Worm (Caenorhabditis elegans) whole organism, L1 larva: Measurements from ENCODE around the gene ceh-13.

Experiments used
- C16A3.4 ChIP-seq: fragments of 150-350 bp; optimal IDR thresholded peaks from 2 replicates; lab custom pipeline; 2014; ENCODE audit warnings: missing biosample characterization, missing genetic modification characterization
- blmp-1 ChIP-seq: fragments of 150-350 bp; optimal IDR thresholded peaks from 2 replicates; lab custom pipeline; 2014; ENCODE audit warnings: missing biosample characterization, missing genetic modification characterization
- efl-1 ChIP-seq, 4 experiments: fragments of 150-350 bp; optimal IDR thresholded peaks in 3 of 4; peaks in 1 of 4; 1 replicate in 1 of 4; 2 replicates in 3 of 4; lab custom pipeline; 2014; ENCODE audit warnings: missing biosample characterization in 2 of 4, missing genetic modification characterization in 2 of 4, missing genetic modification reagents in 2 of 4
- egl-13 ChIP-seq: sonication (generic microtip); optimal IDR thresholded peaks from 2 replicates; lab custom pipeline; 2016; ENCODE audit warnings: missing genotype, missing genetic modification reagents, missing genetic modification characterization, missing compliant biosample characterization
- egl-27 ChIP-seq, 2 experiments: fragments of 150-350 bp in 1 of 2; sonication (generic microtip); optimal IDR thresholded peaks; 3 replicates each; lab custom pipeline; 2017 to 2018; ENCODE audit warnings: missing biosample characterization in 2 of 2, missing genetic modification characterization in 2 of 2, missing genetic modification reagents in 2 of 2
- elt-2 ChIP-seq: sonication (generic microtip); optimal IDR thresholded peaks from 2 replicates; lab custom pipeline; 2016; ENCODE audit warnings: missing genetic modification characterization, mild to moderate bottlenecking, inconsistent platforms, missing compliant biosample characterization, missing genetic modification reagents
- fkh-8 ChIP-seq: sonication (generic microtip); optimal IDR thresholded peaks from 2 replicates; lab custom pipeline; 2016; ENCODE audit warnings: mild to moderate bottlenecking, missing genetic modification characterization, missing compliant biosample characterization
- fos-1 ChIP-seq: fragments of 150-350 bp; optimal IDR thresholded peaks from 2 replicates; lab custom pipeline; 2014; ENCODE audit warnings: missing biosample characterization, missing genetic modification characterization
- grh-1 ChIP-seq: fragments of 200-800 bp; sonication (Bioruptor generic); IDR thresholded peaks from 2 replicates; pipeline ENCODE4 v1.3.6; 2022; ENCODE audit warnings: missing genetic modification reagents, missing genetic modification characterization, missing compliant biosample characterization
- lin-13 ChIP-seq: fragments of 150-350 bp; optimal IDR thresholded peaks from 2 replicates; lab custom pipeline; 2014; ENCODE audit warnings: missing biosample characterization, missing genetic modification reagents, missing genetic modification characterization
- lin-14 ChIP-seq: fragments of 200-800 bp; sonication (Bioruptor generic); optimal IDR thresholded peaks from 2 replicates; lab custom pipeline; 2018; ENCODE audit warnings: mild to moderate bottlenecking, missing genetic modification characterization, moderate library complexity, missing compliant biosample characterization
- lin-35 ChIP-seq, 2 experiments: fragments of 150-350 bp; optimal IDR thresholded peaks; 2 replicates each; lab custom pipeline; 2014; ENCODE audit warnings: missing biosample characterization in 2 of 2, missing genetic modification characterization in 2 of 2, missing genetic modification reagents in 2 of 2
- lin-39 ChIP-seq: fragments of 150-350 bp; optimal IDR thresholded peaks from 2 replicates; lab custom pipeline; 2014; ENCODE audit warnings: missing biosample characterization, missing genetic modification reagents, missing genetic modification characterization
- lsy-2 ChIP-seq, 2 experiments: fragments of 150-350 bp; optimal IDR thresholded peaks; 2 replicates each; lab custom pipeline; 2014; ENCODE audit warnings: missing biosample characterization in 2 of 2, missing genetic modification characterization in 2 of 2
- mab-9 ChIP-seq: fragments of 200-800 bp; sonication (Bioruptor generic); IDR thresholded peaks from 2 replicates; pipeline ENCODE4 v1.3.6; 2022; ENCODE audit warnings: missing genetic modification reagents, missing genetic modification characterization, missing compliant biosample characterization
- mdl-1 ChIP-seq, 2 experiments: fragments of 150-350 bp; optimal IDR thresholded peaks; 2 replicates each; lab custom pipeline; 2014 to 2017; ENCODE audit warnings: missing biosample characterization in 2 of 2, missing genetic modification characterization in 2 of 2, inconsistent platforms in 1 of 2
- mep-1 ChIP-seq: fragments of 150-350 bp; optimal IDR thresholded peaks from 2 replicates; lab custom pipeline; 2014; ENCODE audit warnings: missing biosample characterization, missing genetic modification characterization
- nhr-11 ChIP-seq: fragments of 150-350 bp; optimal IDR thresholded peaks from 2 replicates; lab custom pipeline; 2014; ENCODE audit warnings: missing biosample characterization, missing genetic modification characterization
- nhr-19 ChIP-seq: fragments of 200-800 bp; sonication (Bioruptor generic); conservative IDR thresholded peaks from 2 replicates; pipeline ENCODE4 v1.3.6; 2022; ENCODE audit warnings: missing genetic modification characterization, missing compliant biosample characterization
- nhr-20 ChIP-seq: sonication (generic microtip); optimal IDR thresholded peaks from 2 replicates; lab custom pipeline; 2016; ENCODE audit warnings: mild to moderate bottlenecking, missing genetic modification characterization, missing compliant biosample characterization
- nhr-28 ChIP-seq: fragments of 150-350 bp; optimal IDR thresholded peaks from 2 replicates; lab custom pipeline; 2014; ENCODE audit warnings: missing biosample characterization, missing genetic modification characterization
- nhr-71 ChIP-seq: sonication (generic microtip); optimal IDR thresholded peaks from 2 replicates; lab custom pipeline; 2016; ENCODE audit warnings: mild to moderate bottlenecking, missing genetic modification characterization, moderate library complexity, missing compliant biosample characterization
- nhr-77 ChIP-seq: fragments of 150-350 bp; optimal IDR thresholded peaks from 2 replicates; lab custom pipeline; 2014; ENCODE audit warnings: missing biosample characterization, missing genetic modification characterization
- nhr-85 ChIP-seq: sonication (generic microtip); peaks from one replicate; lab custom pipeline; 2016; ENCODE audit warnings: missing genetic modification characterization, inconsistent platforms, missing compliant biosample characterization
- pag-3 ChIP-seq: sonication (generic microtip); optimal IDR thresholded peaks from 2 replicates; lab custom pipeline; 2017; ENCODE audit warnings: missing genetic modification characterization, mild to moderate bottlenecking, missing compliant biosample characterization, antibody characterized with exemption, borderline replicate concordance; ENCODE audit not compliant: insufficient read depth
- rnt-1 ChIP-seq: sonication (generic microtip); optimal IDR thresholded peaks from 2 replicates; lab custom pipeline; 2016; ENCODE audit warnings: mild to moderate bottlenecking, missing genetic modification characterization, moderate library complexity, missing compliant biosample characterization
- snu-23 ChIP-seq: sonication (generic microtip); optimal IDR thresholded peaks from 2 replicates; lab custom pipeline; 2016; ENCODE audit warnings: missing genetic modification characterization, missing compliant biosample characterization
- swsn-7 ChIP-seq: sonication (generic microtip); optimal IDR thresholded peaks from 2 replicates; lab custom pipeline; 2016; ENCODE audit warnings: missing genetic modification characterization, missing compliant biosample characterization
- unc-30 ChIP-seq: sonication (generic microtip); optimal IDR thresholded peaks from 2 replicates; lab custom pipeline; 2017; ENCODE audit warnings: missing biosample characterization, missing genetic modification characterization
- unc-86 ChIP-seq: sonication (generic microtip); optimal IDR thresholded peaks from 2 replicates; lab custom pipeline; 2016; ENCODE audit warnings: missing genetic modification characterization, missing compliant biosample characterization
- vab-15 ChIP-seq: sonication (generic microtip); optimal IDR thresholded peaks from 2 replicates; lab custom pipeline; 2017; ENCODE audit warnings: missing genotype, mild to moderate bottlenecking, missing genetic modification characterization, missing compliant biosample characterization

ceh-13 gene

DNA sequence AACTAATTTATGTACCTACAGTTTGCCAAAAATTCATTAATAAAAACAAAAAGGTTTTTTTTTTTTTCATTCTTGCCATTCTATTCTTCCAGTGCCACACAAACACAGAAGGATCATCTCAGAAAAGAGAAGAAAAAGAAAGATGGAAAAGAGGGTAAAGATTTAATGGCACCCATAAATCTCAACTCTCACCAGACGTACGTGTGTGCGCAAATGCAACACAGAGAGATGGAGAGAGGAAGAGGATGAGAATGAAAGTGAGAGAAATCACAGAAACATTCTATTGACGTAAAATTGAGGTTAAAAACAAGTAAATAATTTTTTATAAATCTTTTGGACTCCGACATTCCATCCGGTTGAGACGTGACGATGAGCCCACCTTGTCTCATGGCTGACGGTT, 11.2 kb upstream of the ceh-13 start (continued):
- TF ChIP-seq grh-1 (GFP tag; lab: Robert Waterston, UW) (no peak), lin-13 (GFP tag; lab: Kevin White, UChicago) (no peak), lin-39 (tag; lab: Kevin White, UChicago) (no peak), vab-15 (tag; lab: Kevin White, UChicago) (no peak), nhr-77 (no peak), snu-23 (GFP tag; lab: Kevin White, UChicago) (peak; percentile 24), fos-1 (tag; lab: Kevin White, UChicago) (no peak), elt-2 (tag; lab: Kevin White, UChicago) (no peak), lin-35 (GFP tag; optimal IDR thresholded peaks at IDR 0.05; lab: Kevin White, UChicago) (no peak), egl-27 (tag; optimal IDR thresholded peaks at IDR 0.05; lab: Kevin White, UChicago) (no peak), egl-13 (tag; lab: Kevin White, UChicago) (no peak)
- TF ChIP-seq, all 84 proteins: peak for 14

DNA sequence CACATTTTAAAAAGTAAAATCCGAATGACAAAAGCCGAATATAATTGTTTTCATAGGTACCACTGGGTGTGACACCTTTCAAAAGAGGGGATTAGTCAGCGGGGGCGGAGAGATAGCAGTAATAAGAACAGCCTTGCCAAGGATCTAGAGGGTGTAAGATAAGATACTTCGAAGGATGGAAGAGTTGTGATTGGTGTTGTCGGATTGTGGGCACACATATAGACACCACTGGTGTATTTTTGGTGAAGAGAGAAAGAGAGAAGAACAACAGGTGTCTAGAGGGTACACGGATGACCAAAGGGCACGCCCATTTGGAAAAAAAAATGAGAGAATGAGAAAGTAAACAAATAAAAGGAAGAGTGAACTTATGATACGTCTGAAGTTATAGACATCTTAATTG, 10.3 kb upstream of the ceh-13 start:
- TF ChIP-seq nhr-20 (tag; lab: Kevin White, UChicago) (no peak), mdl-1 (tag; optimal IDR thresholded peaks at IDR 0.05; lab: Kevin White, UChicago) (no peak), lin-14 (GFP tag; lab: Kevin White, UChicago) (peak; percentile 32), nhr-28 (tag; lab: Kevin White, UChicago) (no peak), efl-1 (optimal IDR thresholded peaks at IDR 0.05; lab: Kevin White, UChicago) (no peak), efl-1 (GFP tag; optimal IDR thresholded peaks at IDR 0.05 in 1 of 2; lab: Kevin White, UChicago) (no peak), snu-23 (GFP tag; lab: Kevin White, UChicago) (peak; percentile 3), nhr-71 (tag; lab: Kevin White, UChicago) (peak; percentile 6), lsy-2 (tag; optimal IDR thresholded peaks at IDR 0.05; lab: Kevin White, UChicago) (peak in 1 of 2 experiments; percentile 15), nhr-11 (tag; lab: Kevin White, UChicago) (no peak), fkh-8 (no peak), unc-30 (tag; lab: Kevin White, UChicago) (no peak), egl-13 (tag; lab: Kevin White, UChicago) (no peak), rnt-1 (tag; lab: Kevin White, UChicago) (peak; percentile 47)

DNA sequence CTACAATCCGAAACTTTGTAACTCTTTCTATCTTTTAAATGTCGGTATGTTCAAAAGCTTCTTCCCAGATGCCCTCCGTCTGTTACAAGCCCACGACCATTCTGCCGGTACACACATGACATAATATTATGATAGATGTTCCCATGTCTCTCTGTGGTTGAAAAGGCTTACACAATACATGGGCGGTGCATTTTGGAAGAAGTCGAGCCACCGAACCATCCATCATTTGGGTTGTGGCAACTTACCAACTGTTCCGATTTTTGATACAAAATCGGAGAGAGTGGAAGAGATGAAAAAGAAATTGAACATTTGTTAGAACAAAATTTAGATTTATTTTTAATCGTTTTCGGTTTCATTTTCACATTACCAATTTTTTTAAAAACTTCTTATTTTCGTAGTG, 6.5 kb upstream of the ceh-13 start:
- TF ChIP-seq nhr-71 (tag; lab: Kevin White, UChicago): peak; percentile 30
- TF ChIP-seq nhr-19 (GFP tag; lab: Robert Waterston, UW): 0 out of 2 replicates have a peak, but pooled peaks have one; percentile 9
- no peak for TF ChIP-seq unc-86 (tag; lab: Kevin White, UChicago)
- peak; percentile 75 for TF ChIP-seq lin-14 (GFP tag; lab: Kevin White, UChicago)
- peak; percentile 20 for TF ChIP-seq rnt-1 (tag; lab: Kevin White, UChicago)
- TF ChIP-seq elt-2 (tag; lab: Kevin White, UChicago): no peak
- peak; percentile 52 for TF ChIP-seq pag-3 (tag; lab: Kevin White, UChicago)

DNA sequence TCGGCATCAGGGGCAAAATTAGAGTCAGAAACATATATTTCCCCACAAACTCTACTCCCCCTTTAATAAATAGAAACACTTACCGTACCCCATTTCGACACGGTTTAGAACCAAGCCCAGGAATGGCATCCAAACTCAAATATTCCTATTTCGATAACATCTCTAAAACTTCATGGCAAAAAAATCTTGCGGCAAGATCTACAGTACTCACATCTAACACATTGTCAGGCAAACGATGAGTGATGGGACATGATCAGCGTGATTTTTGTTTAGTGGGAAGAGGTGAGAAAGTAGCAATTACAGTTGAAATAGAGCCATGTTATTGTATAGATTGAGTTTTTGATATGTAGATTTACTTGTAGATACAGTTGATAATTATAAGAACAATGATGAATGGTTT, 4.5 kb upstream of the ceh-13 start:
- no peak for TF ChIP-seq unc-30 (tag; lab: Kevin White, UChicago)
- no peak for TF ChIP-seq swsn-7
- TF ChIP-seq nhr-85 (tag; lab: Kevin White, UChicago): peak; percentile 69
- peak in 1 of 2 experiments; percentile 65 for TF ChIP-seq lsy-2 (tag; optimal IDR thresholded peaks at IDR 0.05; lab: Kevin White, UChicago)
- TF ChIP-seq lin-14 (GFP tag; lab: Kevin White, UChicago): peak; percentile 7
- TF ChIP-seq efl-1 (optimal IDR thresholded peaks at IDR 0.05; lab: Kevin White, UChicago): no peak
- peak in 1 of 2 experiments; percentile 46 for TF ChIP-seq efl-1 (GFP tag; optimal IDR thresholded peaks at IDR 0.05 in 1 of 2; lab: Kevin White, UChicago)
- TF ChIP-seq rnt-1 (tag; lab: Kevin White, UChicago): peak; percentile 25

DNA sequence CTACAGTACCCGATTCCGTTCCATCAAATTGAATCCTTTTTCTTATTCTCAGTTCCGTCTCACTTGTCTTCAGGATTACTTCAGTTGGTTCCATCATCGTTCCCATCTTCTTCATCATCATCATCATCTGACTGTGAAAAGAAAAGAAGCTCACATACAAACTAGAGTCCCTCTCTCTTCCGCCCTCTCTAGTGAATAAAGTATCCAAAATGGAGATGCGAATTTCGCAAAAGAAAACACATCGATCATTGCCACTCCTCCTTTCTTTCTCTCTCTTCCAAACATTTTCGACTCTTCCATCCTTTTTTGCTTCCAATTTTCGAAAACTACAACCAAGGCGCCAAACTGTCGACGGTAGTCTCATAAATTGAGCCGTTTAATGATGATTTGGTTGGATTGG, 2.6 kb upstream of the ceh-13 start:
- peak; percentile 15 for TF ChIP-seq lin-14 (GFP tag; lab: Kevin White, UChicago)
- peak; percentile 31 for TF ChIP-seq mep-1 (tag; lab: Kevin White, UChicago)
- TF ChIP-seq C16A3.4 (tag; lab: Kevin White, UChicago): no peak
- TF ChIP-seq efl-1 (optimal IDR thresholded peaks at IDR 0.05; lab: Kevin White, UChicago): no peak
- TF ChIP-seq efl-1 (GFP tag; optimal IDR thresholded peaks at IDR 0.05 in 1 of 2; lab: Kevin White, UChicago): no peak
- TF ChIP-seq blmp-1 (tag; lab: Kevin White, UChicago): peak; percentile 25
- TF ChIP-seq nhr-71 (tag; lab: Kevin White, UChicago): peak; percentile 7
- peak in 1 of 2 experiments; percentile 27 for TF ChIP-seq lsy-2 (tag; optimal IDR thresholded peaks at IDR 0.05; lab: Kevin White, UChicago)
- TF ChIP-seq mab-9 (GFP tag; lab: Robert Waterston, UW): 0 out of 2 replicates have a peak, but pooled peaks have one; percentile 31
- TF ChIP-seq, all 84 proteins: peak for 6
